Worm (Caenorhabditis elegans) whole organism, young adult: ENCODE measurements around the gene F46G10.2.

Experiments used
- B0035.1 ChIP-seq: sonication (generic microtip); optimal IDR thresholded peaks from 2 replicates; lab custom pipeline; 2016; ENCODE audit warnings: missing genetic modification characterization, mild to moderate bottlenecking, missing compliant biosample characterization, missing genotype, missing genetic modification reagents
- B0261.1 ChIP-seq: sonication (generic microtip); optimal IDR thresholded peaks from 2 replicates; lab custom pipeline; 2016; ENCODE audit warnings: mild to moderate bottlenecking, missing genetic modification characterization, moderate library complexity, missing compliant biosample characterization
- D2030.7 ChIP-seq: fragments of 200-800 bp; sonication (Bioruptor generic); IDR thresholded peaks from 2 replicates; pipeline ENCODE4 v1.3.6; 2022; ENCODE audit warnings: missing genetic modification reagents, missing genetic modification characterization, missing compliant biosample characterization
- F23B12.7 ChIP-seq: sonication (generic microtip); optimal IDR thresholded peaks from 2 replicates; lab custom pipeline; 2017; ENCODE audit warnings: missing genetic modification characterization, mild to moderate bottlenecking, missing compliant biosample characterization, antibody characterized with exemption, moderate library complexity; ENCODE audit not compliant: insufficient read depth
- F49E8.2 ChIP-seq: sonication (generic microtip); optimal IDR thresholded peaks from 3 replicates; lab custom pipeline; 2017; ENCODE audit warnings: missing genetic modification characterization, mild to moderate bottlenecking, missing compliant biosample characterization, antibody characterized with exemption, moderate library complexity; ENCODE audit not compliant: insufficient read depth
- akir-1 ChIP-seq: fragments of 200-800 bp; sonication (Bioruptor generic); optimal IDR thresholded peaks from 2 replicates; lab custom pipeline; 2018; ENCODE audit warnings: mild to moderate bottlenecking, missing genetic modification characterization, moderate library complexity, missing compliant biosample characterization
- aptf-2 ChIP-seq: fragments of 200-800 bp; sonication (Bioruptor generic); conservative IDR thresholded peaks from 2 replicates; pipeline ENCODE4 v1.3.6; 2022; ENCODE audit warnings: missing genetic modification reagents, missing genetic modification characterization, missing compliant biosample characterization
- aptf-3 ChIP-seq: fragments of 200-800 bp; sonication (Bioruptor generic); IDR thresholded peaks from 2 replicates; pipeline ENCODE4 v1.3.6; 2022; ENCODE audit warnings: missing genetic modification characterization, missing compliant biosample characterization
- athp-1 ChIP-seq: sonication (generic microtip); optimal IDR thresholded peaks from 2 replicates; lab custom pipeline; 2017; ENCODE audit warnings: mild to moderate bottlenecking, missing genetic modification characterization, missing compliant biosample characterization
- attf-5 ChIP-seq: fragments of 200-800 bp; sonication (Bioruptor generic); optimal IDR thresholded peaks from 2 replicates; lab custom pipeline; 2018; ENCODE audit warnings: mild to moderate bottlenecking, missing genetic modification characterization, missing compliant biosample characterization
- attf-6 ChIP-seq: fragments of 200-800 bp; sonication (Bioruptor generic); IDR thresholded peaks from 2 replicates; pipeline ENCODE4 v1.3.6; 2022; ENCODE audit warnings: missing genetic modification reagents, missing genetic modification characterization, missing compliant biosample characterization
- bed-1 ChIP-seq: fragments of 200-800 bp; sonication (Bioruptor generic); IDR thresholded peaks from 2 replicates; pipeline ENCODE4 v1.3.6; 2022; ENCODE audit warnings: missing genetic modification reagents, missing genetic modification characterization, missing compliant biosample characterization
- ceh-40 ChIP-seq: fragments of 200-800 bp; sonication (Bioruptor generic); IDR thresholded peaks from 2 replicates; pipeline ENCODE4 v1.3.6; 2022; ENCODE audit warnings: missing genetic modification characterization, missing compliant biosample characterization
- ceh-58 ChIP-seq: fragments of 200-800 bp; sonication (Bioruptor generic); IDR thresholded peaks from 2 replicates; pipeline ENCODE4 v1.3.6; 2022; ENCODE audit warnings: missing genetic modification characterization, missing compliant biosample characterization
- dpl-1 ChIP-seq: fragments of 150-350 bp; optimal IDR thresholded peaks from 2 replicates; lab custom pipeline; 2014; ENCODE audit warnings: missing biosample characterization, missing genetic modification reagents, missing genetic modification characterization
- him-1 ChIP-seq: sonication (generic microtip); optimal IDR thresholded peaks from 2 replicates; lab custom pipeline; 2016; ENCODE audit warnings: missing genotype, missing genetic modification reagents, missing genetic modification characterization, missing compliant biosample characterization
- hmg-1.2 ChIP-seq: fragments of 200-800 bp; sonication (Bioruptor generic); IDR thresholded peaks from 2 replicates; pipeline ENCODE4 v1.3.6; 2022; ENCODE audit warnings: missing genetic modification reagents, missing genetic modification characterization, missing compliant biosample characterization
- hmg-20 ChIP-seq: fragments of 200-800 bp; sonication (Bioruptor generic); IDR thresholded peaks from 2 replicates; pipeline ENCODE4 v1.3.6; 2022; ENCODE audit warnings: missing genetic modification reagents, missing genetic modification characterization, missing compliant biosample characterization
- let-607 ChIP-seq, 2 experiments: fragments of 200-800 bp in 1 of 2; sonication (Bioruptor generic) in 1 of 2; sonication (generic microtip) in 1 of 2; optimal IDR thresholded peaks; 2 replicates each; lab custom pipeline; 2016 to 2018; ENCODE audit warnings: mild to moderate bottlenecking in 2 of 2, missing compliant biosample characterization in 2 of 2, missing genetic modification characterization in 2 of 2, moderate library complexity in 2 of 2, missing genotype in 1 of 2
- lin-35 ChIP-seq, 3 experiments: fragments of 150-350 bp in 2 of 3; sonication (generic microtip) in 1 of 3; optimal IDR thresholded peaks; 2 replicates each; lab custom pipeline; 2014 to 2018; ENCODE audit warnings: missing biosample characterization in 3 of 3, missing genetic modification characterization in 3 of 3, missing genetic modification reagents in 3 of 3
- lin-54 ChIP-seq: fragments of 200-800 bp; sonication (Bioruptor generic); optimal IDR thresholded peaks from 2 replicates; lab custom pipeline; 2018; ENCODE audit warnings: mild to moderate bottlenecking, missing genetic modification characterization, missing compliant biosample characterization
- lsl-1 ChIP-seq: fragments of 200-800 bp; sonication (Bioruptor generic); optimal IDR thresholded peaks from 2 replicates; lab custom pipeline; 2018; ENCODE audit warnings: mild to moderate bottlenecking, missing genetic modification characterization, moderate library complexity, missing compliant biosample characterization
- madf-3 ChIP-seq: fragments of 200-800 bp; sonication (Bioruptor generic); IDR thresholded peaks from 2 replicates; pipeline ENCODE4 v1.3.6; 2022; ENCODE audit warnings: missing genetic modification reagents, missing genetic modification characterization, missing compliant biosample characterization
- madf-8 ChIP-seq: fragments of 200-800 bp; sonication (Bioruptor generic); conservative IDR thresholded peaks from 2 replicates; pipeline ENCODE4 v1.3.6; 2022; ENCODE audit warnings: missing genetic modification reagents, missing genetic modification characterization, missing compliant biosample characterization
- mes-4 ChIP-seq: sonication (generic microtip); optimal IDR thresholded peaks from 2 replicates; lab custom pipeline; 2016; ENCODE audit warnings: missing genotype, missing genetic modification characterization, missing compliant biosample characterization
- mxl-1 ChIP-seq: sonication (generic microtip); optimal IDR thresholded peaks from 2 replicates; lab custom pipeline; 2016; ENCODE audit warnings: missing genetic modification characterization, missing compliant biosample characterization
- nhr-27 ChIP-seq: fragments of 200-800 bp; sonication (Bioruptor generic); optimal IDR thresholded peaks from 2 replicates; lab custom pipeline; 2018; ENCODE audit warnings: mild to moderate bottlenecking, missing genetic modification characterization, moderate library complexity, missing compliant biosample characterization
- nhr-80 ChIP-seq: sonication (generic microtip); optimal IDR thresholded peaks from 2 replicates; lab custom pipeline; 2016; ENCODE audit warnings: missing genetic modification characterization, missing compliant biosample characterization
- nhr-90 ChIP-seq: sonication (generic microtip); optimal IDR thresholded peaks from 2 replicates; lab custom pipeline; 2016; ENCODE audit warnings: missing genotype, mild to moderate bottlenecking, missing genetic modification characterization, missing compliant biosample characterization
- rcor-1 ChIP-seq: fragments of 200-800 bp; sonication (Bioruptor generic); IDR thresholded peaks from 2 replicates; pipeline ENCODE4 v1.3.6; 2022; ENCODE audit warnings: missing genetic modification reagents, missing genetic modification characterization, missing compliant biosample characterization
- rec-8 ChIP-seq, 2 experiments: sonication (generic microtip); optimal IDR thresholded peaks; 2 replicates each; lab custom pipeline; 2016; ENCODE audit warnings: mild to moderate bottlenecking in 2 of 2, missing genetic modification characterization in 2 of 2, missing genetic modification reagents in 2 of 2, missing genotype in 2 of 2, missing biosample characterization in 1 of 2, missing compliant biosample characterization in 1 of 2, moderate library complexity in 1 of 2
- repo-1 ChIP-seq: sonication (generic microtip); optimal IDR thresholded peaks from 2 replicates; lab custom pipeline; 2017; ENCODE audit warnings: mild to moderate bottlenecking, missing genetic modification characterization, missing compliant biosample characterization
- snpc-1.3 ChIP-seq: sonication (generic microtip); optimal IDR thresholded peaks from 2 replicates; lab custom pipeline; 2017; ENCODE audit warnings: missing genetic modification characterization, mild to moderate bottlenecking, missing compliant biosample characterization, antibody characterized with exemption, moderate library complexity, missing genotype, missing genetic modification reagents; ENCODE audit not compliant: insufficient read depth
- somi-1 ChIP-seq: fragments of 200-800 bp; sonication (Bioruptor generic); optimal IDR thresholded peaks from 2 replicates; lab custom pipeline; 2018; ENCODE audit warnings: mild to moderate bottlenecking, missing genetic modification characterization, missing compliant biosample characterization
- tbx-9 ChIP-seq: sonication (generic microtip); optimal IDR thresholded peaks from 2 replicates; lab custom pipeline; 2016; ENCODE audit warnings: borderline replicate concordance, missing genetic modification characterization, inconsistent platforms, missing compliant biosample characterization
- ztf-18 ChIP-seq: sonication (generic microtip); optimal IDR thresholded peaks from 2 replicates; lab custom pipeline; 2016; ENCODE audit warnings: missing genotype, mild to moderate bottlenecking, missing genetic modification characterization, missing compliant biosample characterization
- ztf-22 ChIP-seq: fragments of 200-800 bp; sonication (Bioruptor generic); optimal IDR thresholded peaks from 2 replicates; lab custom pipeline; 2018; ENCODE audit warnings: mild to moderate bottlenecking, missing genetic modification characterization, moderate library complexity, missing compliant biosample characterization
- ztf-28 ChIP-seq: fragments of 200-800 bp; sonication (Bioruptor generic); IDR thresholded peaks from 2 replicates; pipeline ENCODE4 v1.3.6; 2022; ENCODE audit warnings: missing genetic modification reagents, missing genetic modification characterization, missing compliant biosample characterization

The F46G10.2 gene

ce11 chrX:13283462-13283861 is 39.3 kb upstream of the F46G10.2 start (continued):
- TF ChIP-seq aptf-2 = no peak
- no peak for TF ChIP-seq madf-3 (GFP tag; lab: Robert Waterston, UW)
- no peak for TF ChIP-seq bed-1 (GFP tag; lab: Robert Waterston, UW)
- TF ChIP-seq athp-1 (tag; lab: Kevin White, UChicago) = peak; percentile 23
- TF ChIP-seq ceh-40 = 0 out of 2 replicates have a peak, but pooled peaks have one; percentile 27
- peak; percentile 22; the same call in 1 of the 2 replicates for TF ChIP-seq rcor-1 (GFP tag; lab: Robert Waterston, UW)
- TF ChIP-seq ceh-58 (GFP tag; lab: Robert Waterston, UW) = no peak
- peak; percentile 79 for TF ChIP-seq D2030.7
- peak; percentile 81 for TF ChIP-seq mxl-1
- TF ChIP-seq lin-54 (GFP tag; lab: Kevin White, UChicago) = no peak
- no peak for TF ChIP-seq lin-35 (GFP tag; optimal IDR thresholded peaks at IDR 0.05; lab: Kevin White, UChicago)
- TF ChIP-seq ztf-22 (GFP tag; lab: Kevin White, UChicago) = no peak
- TF ChIP-seq repo-1 (tag; lab: Kevin White, UChicago) = no peak
- TF ChIP-seq nhr-27 (tag; lab: Kevin White, UChicago) = no peak
- no peak for TF ChIP-seq snpc-1.3
- peak; percentile 25 for TF ChIP-seq attf-5 (GFP tag; lab: Kevin White, UChicago)
- peak; percentile 4 for TF ChIP-seq nhr-80 (tag; lab: Kevin White, UChicago)
- TF ChIP-seq ztf-18 = peak; percentile 65
- peak; percentile 43 for TF ChIP-seq F23B12.7
- peak; percentile 65 for TF ChIP-seq hmg-1.2 (GFP tag; lab: Robert Waterston, UW)
- TF ChIP-seq ztf-28 (GFP tag; lab: Robert Waterston, UW) = no peak
- TF ChIP-seq attf-6 = no peak
- TF ChIP-seq let-607 (tag; optimal IDR thresholded peaks at IDR 0.05; lab: Kevin White, UChicago) = peak; percentile 9 to 39
- peak; percentile 70; the same call in 1 of the 2 replicates for TF ChIP-seq aptf-3 (GFP tag; lab: Robert Waterston, UW)
- TF ChIP-seq akir-1 = no peak
- TF ChIP-seq rec-8 (tag; optimal IDR thresholded peaks at IDR 0.05; lab: Kevin White, UChicago) = peak; percentile 58 to 76
- TF ChIP-seq B0261.1 = peak; percentile 83
- peak; percentile 49 for TF ChIP-seq him-1
- TF ChIP-seq mes-4 (tag; lab: Kevin White, UChicago) = peak; percentile 51
- no peak for TF ChIP-seq hmg-20 (GFP tag; lab: Robert Waterston, UW)
- TF ChIP-seq somi-1 (GFP tag; lab: Kevin White, UChicago) = no peak
- no peak for TF ChIP-seq F49E8.2 (tag; lab: Kevin White, UChicago)

ce11 chrX:13284091-13284490 is 38.7 kb upstream of the F46G10.2 start, which contains the start of gene cyp-14A4:
cyp-14A4 (minus strand) TSS chrX:13284197.
- TF ChIP-seq lsl-1 (GFP tag; lab: Kevin White, UChicago) (no peak), tbx-9 (tag; lab: Kevin White, UChicago) (no peak), ztf-28 (GFP tag; lab: Robert Waterston, UW) (no peak), madf-8 (GFP tag; lab: Robert Waterston, UW) (no peak), B0035.1 (tag; lab: Kevin White, UChicago) (no peak), mes-4 (tag; lab: Kevin White, UChicago) (no peak), dpl-1 (no peak), nhr-90 (tag; lab: Kevin White, UChicago) (no peak)
